Fruit fly (Drosophila melanogaster): ENCODE data around the gene Cubn.

- no peak for TF ChIP-seq Met (GFP tag; optimal IDR thresholded peaks at IDR 0.05)
- TF ChIP-seq Lpt (GFP tag; optimal IDR thresholded peaks at IDR 0.05) = no peak
- no peak for TF ChIP-seq Hr39 (GFP tag; optimal IDR thresholded peaks at IDR 0.05)
- TF ChIP-seq esn (GFP tag; optimal IDR thresholded peaks at IDR 0.05) = no peak
- TF ChIP-seq CG15336 (GFP tag; IDR thresholded peaks at IDR 0.05) = no peak
- no peak for TF ChIP-seq CG6808 (GFP tag; optimal IDR thresholded peaks at IDR 0.05)
Measured at dm6 chrX:9587881-9588280, 16.8 kb upstream of the Cubn start.
